Fruit fly (Drosophila melanogaster): ENCODE results near the gene Dpck.

Gene Dpck

DNA sequence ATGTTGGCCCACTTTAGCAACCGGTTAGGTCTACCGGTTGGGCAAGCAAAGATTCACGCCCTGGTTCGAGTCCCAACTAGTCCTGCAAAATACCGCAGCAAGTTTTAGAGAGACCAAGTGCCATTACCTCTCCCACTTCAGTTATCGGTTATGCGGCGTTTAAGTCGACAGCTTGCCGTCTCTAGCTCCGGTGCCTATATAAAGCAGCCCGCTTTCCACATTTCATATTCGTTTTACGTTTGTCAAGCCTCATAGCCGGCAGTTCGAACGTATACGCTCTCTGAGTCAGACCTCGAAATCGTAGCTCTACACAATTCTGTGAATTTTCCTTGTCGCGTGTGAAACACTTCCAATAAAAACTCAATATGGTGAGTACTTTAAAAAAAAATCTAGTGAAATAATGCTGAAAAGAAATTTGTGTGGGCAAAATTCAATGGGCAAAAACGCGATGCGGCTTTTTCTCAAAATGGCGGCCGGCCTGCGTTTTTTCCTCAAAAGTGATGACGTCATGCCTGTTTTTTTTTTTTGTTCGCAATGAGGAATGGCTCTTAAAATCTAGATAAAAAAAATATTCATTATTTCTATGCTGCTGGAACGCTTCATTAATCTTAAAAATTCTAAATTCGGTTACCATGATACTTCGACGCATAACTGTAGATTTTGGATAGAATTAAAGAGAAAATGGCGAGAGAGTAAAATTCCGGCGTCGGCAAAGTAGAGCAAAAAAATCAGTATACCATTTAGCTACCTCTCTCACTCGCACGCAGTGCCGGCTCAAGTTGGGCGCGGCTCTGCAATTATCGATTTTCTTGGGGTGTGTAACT is 4.6 kb downstream of the Dpck start, which contains the start of gene alphaTub84B:
Gene alphaTub84B (plus strand): TSS at position 223 of the 824 bp plus-strand sequence.
- TF ChIP-seq EcR (GFP tag; optimal IDR thresholded peaks at IDR 0.05) = no peak

dm6 chr3R:7087201-7087505 is 5.2 kb downstream of the Dpck start:
- TF ChIP-seq psq (optimal IDR thresholded peaks at IDR 0.05) (no peak), pan (optimal IDR thresholded peaks at IDR 0.05) (no peak), usp (GFP tag; optimal IDR thresholded peaks at IDR 0.05) (no peak), EcR (GFP tag; optimal IDR thresholded peaks at IDR 0.05) (no peak), CG8478 (optimal IDR thresholded peaks at IDR 0.05) (no peak), Dll (optimal IDR thresholded peaks at IDR 0.05) (no peak)

- TF ChIP-seq CG8478 (optimal IDR thresholded peaks at IDR 0.05) (no peak), usp (GFP tag; optimal IDR thresholded peaks at IDR 0.05) (no peak), EcR (GFP tag; optimal IDR thresholded peaks at IDR 0.05) (no peak), psq (optimal IDR thresholded peaks at IDR 0.05) (no peak), pan (optimal IDR thresholded peaks at IDR 0.05) (no peak), Dll (optimal IDR thresholded peaks at IDR 0.05) (no peak)
Measured at dm6 chr3R:7087904-7088303, 5.9 kb downstream of the Dpck start.

DNA sequence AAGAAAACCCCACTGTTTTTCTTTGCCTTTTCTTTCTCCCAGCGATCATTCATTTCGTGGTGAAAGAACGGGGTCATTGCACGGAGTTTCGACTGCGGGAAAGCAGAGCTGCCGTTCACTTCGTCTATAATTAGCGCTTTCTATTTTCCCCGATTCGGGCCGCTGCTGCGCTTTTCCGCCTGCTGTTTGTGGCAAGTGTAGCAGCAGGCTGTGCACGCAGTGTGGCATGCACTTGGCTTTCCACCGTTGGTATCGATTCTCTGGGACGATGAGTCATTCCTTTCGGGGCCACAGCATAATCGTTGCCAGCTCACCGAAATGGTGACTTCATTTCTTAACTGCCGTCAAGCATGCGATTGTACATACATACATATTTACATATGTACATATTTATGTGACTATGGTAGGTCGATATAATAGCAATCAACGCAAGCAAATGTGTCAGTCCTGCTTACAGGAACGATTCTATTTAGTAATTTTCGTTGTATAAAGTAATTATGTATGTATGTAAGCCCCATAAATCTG is 6.9 kb downstream of the Dpck start:
- TF ChIP-seq usp (GFP tag; optimal IDR thresholded peaks at IDR 0.05) (no peak), psq (optimal IDR thresholded peaks at IDR 0.05) (no peak), CG8478 (optimal IDR thresholded peaks at IDR 0.05) (no peak), Dll (optimal IDR thresholded peaks at IDR 0.05) (no peak), EcR (GFP tag; optimal IDR thresholded peaks at IDR 0.05) (no peak), pan (optimal IDR thresholded peaks at IDR 0.05) (no peak)

dm6 chr3R:7089522-7090336 is 7.7 kb downstream of the Dpck start:
- TF ChIP-seq EcR (GFP tag; optimal IDR thresholded peaks at IDR 0.05) (no peak), CG8478 (optimal IDR thresholded peaks at IDR 0.05) (no peak), usp (GFP tag; optimal IDR thresholded peaks at IDR 0.05) (no peak), Dll (optimal IDR thresholded peaks at IDR 0.05) (no peak), pan (optimal IDR thresholded peaks at IDR 0.05) (no peak)

DNA sequence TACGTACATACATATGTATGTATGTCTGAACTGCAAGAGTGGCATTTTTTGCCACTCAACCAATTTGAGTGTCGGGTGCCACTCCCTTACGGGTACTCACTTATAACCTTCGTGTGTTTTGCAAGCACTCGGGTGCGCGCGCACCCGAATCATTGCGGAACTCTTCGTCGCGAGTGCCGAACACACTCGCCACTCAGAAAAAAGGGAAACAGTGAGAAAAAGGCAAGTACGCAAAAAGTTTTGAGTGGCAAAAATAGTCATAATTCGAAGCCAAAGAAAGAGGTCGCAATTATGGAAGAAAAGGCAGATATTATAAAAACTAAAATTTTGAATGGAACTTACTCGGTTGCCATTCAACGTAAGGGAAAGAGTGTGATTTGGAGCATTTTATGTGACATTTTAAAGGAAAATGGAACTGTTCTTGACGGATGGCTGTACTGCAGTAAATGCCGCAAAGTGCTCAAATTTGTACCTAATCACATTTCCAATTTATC is 8.4 kb downstream of the Dpck start:
- TF ChIP-seq usp (GFP tag; optimal IDR thresholded peaks at IDR 0.05) (no peak), pan (optimal IDR thresholded peaks at IDR 0.05) (peak; percentile 87), CG8478 (optimal IDR thresholded peaks at IDR 0.05) (no peak), Dll (optimal IDR thresholded peaks at IDR 0.05) (no peak)

DNA sequence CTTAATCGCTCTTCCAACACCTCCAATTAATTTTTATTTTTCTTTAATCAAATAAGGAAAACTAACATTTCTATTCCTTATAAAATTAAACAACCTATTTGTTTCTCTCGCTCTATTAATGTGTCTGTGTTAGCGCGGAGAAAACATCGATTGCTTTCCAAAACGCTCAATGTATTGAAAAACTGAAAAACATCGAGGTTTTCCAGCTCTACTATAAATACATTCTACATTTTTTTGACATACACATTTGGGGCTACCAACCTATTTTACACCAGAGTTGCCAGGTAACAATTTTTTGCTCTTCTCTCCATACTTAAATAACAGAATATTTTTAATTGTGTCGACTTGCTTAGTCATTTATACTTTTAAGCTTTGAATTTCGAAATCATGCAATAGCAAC is 9.9 kb downstream of the Dpck start:
- no peak for TF ChIP-seq CG8478 (optimal IDR thresholded peaks at IDR 0.05)
- no peak for TF ChIP-seq pan (optimal IDR thresholded peaks at IDR 0.05)

DNA sequence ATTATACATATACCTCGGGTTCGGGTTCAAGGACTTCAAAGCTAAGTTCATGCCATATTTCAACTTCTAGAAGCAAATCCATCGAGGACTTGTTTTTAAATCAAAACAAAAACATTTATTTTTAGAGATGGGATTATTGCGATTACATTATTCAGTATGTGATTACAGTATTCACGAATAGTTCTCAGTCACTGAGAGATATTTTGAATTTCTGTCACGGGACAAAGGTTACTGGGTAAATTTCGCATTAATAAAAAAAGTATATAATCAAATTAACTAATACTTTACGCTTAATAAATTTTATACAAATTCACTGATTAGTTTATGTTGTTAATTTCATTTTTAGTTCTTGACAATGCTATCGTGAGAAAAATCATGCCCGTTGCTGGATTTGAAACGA is 11.6 kb downstream of the Dpck start:
- TF ChIP-seq EcR (GFP tag; optimal IDR thresholded peaks at IDR 0.05) (no peak), usp (GFP tag; optimal IDR thresholded peaks at IDR 0.05) (no peak), CG8478 (optimal IDR thresholded peaks at IDR 0.05) (no peak), pan (optimal IDR thresholded peaks at IDR 0.05) (no peak), Dll (optimal IDR thresholded peaks at IDR 0.05) (no peak), psq (optimal IDR thresholded peaks at IDR 0.05) (no peak)

DNA sequence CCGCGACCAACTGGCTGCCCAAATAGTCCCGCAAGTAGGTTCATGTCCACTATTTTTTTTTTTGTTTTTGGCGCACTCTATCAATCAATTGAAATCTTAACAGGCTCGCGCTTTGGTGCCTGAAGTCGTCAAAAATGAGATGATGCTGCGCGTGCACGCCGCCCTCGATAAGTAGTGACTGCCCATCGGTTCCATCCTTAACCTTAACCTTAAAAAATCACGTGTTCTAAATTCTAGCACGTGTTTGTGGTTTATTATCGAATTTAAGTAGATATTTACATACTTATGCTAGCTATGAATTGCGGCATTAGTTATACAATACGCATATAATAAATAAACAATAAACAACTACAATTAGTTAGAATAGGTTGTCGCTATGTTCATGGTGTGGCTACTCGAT is 12.4 kb downstream of the Dpck start:
- TF ChIP-seq usp (GFP tag; optimal IDR thresholded peaks at IDR 0.05) = no peak
- no peak for TF ChIP-seq CG8478 (optimal IDR thresholded peaks at IDR 0.05)
- no peak for TF ChIP-seq pan (optimal IDR thresholded peaks at IDR 0.05)
- no peak for TF ChIP-seq Dll (optimal IDR thresholded peaks at IDR 0.05)
- TF ChIP-seq EcR (GFP tag; optimal IDR thresholded peaks at IDR 0.05) = no peak
- no peak for TF ChIP-seq psq (optimal IDR thresholded peaks at IDR 0.05)

- TF ChIP-seq Dll (optimal IDR thresholded peaks at IDR 0.05) (no peak), CG8478 (optimal IDR thresholded peaks at IDR 0.05) (no peak), EcR (GFP tag; optimal IDR thresholded peaks at IDR 0.05) (no peak), pan (optimal IDR thresholded peaks at IDR 0.05) (no peak), usp (GFP tag; optimal IDR thresholded peaks at IDR 0.05) (no peak), psq (optimal IDR thresholded peaks at IDR 0.05) (no peak)
Measured at dm6 chr3R:7102853-7103833, 21.2 kb downstream of the Dpck start.

DNA sequence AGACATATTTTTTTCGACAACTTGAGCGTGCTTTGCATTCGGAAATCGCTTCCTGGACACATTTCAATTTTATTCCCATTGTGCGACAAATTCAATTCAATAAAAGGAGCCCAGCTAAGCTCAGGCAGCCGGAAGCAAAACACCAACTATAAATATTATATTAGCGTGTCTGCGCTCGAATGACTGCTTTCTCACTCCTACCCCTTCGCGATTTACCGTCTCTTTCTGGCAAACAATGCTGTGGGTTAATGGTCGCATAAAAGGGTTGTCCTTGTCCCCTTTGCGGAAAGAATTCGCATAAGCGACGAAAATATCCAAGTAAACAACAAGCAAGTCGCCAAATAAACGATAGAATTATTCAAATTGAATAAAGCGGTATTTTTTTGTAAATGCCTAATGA is 22.3 kb downstream of the Dpck start:
- TF ChIP-seq psq (optimal IDR thresholded peaks at IDR 0.05) (no peak), EcR (GFP tag; optimal IDR thresholded peaks at IDR 0.05) (no peak), usp (GFP tag; optimal IDR thresholded peaks at IDR 0.05) (no peak), pan (optimal IDR thresholded peaks at IDR 0.05) (no peak), Dll (optimal IDR thresholded peaks at IDR 0.05) (no peak), CG8478 (optimal IDR thresholded peaks at IDR 0.05) (no peak)

Measured in whole organism.